Fruit fly (Drosophila melanogaster) Kc167 (cell line): Measurements from ENCODE around the gene cyst.

Source experiments
- Myc ChIP-seq: fragments of >200 bp; optimal IDR thresholded peaks from 2 replicates; lab custom pipeline; 2017; ENCODE audit warnings: missing external identifiers
- Sin3A ChIP-seq: fragments of >200 bp; optimal IDR thresholded peaks from 2 replicates; lab custom pipeline; 2018; ENCODE audit warnings: missing external identifiers
- h ChIP-seq: fragments of >200 bp; optimal IDR thresholded peaks from 3 replicates; lab custom pipeline; 2018; ENCODE audit warnings: missing external identifiers
- insv ChIP-seq: fragments of >200 bp; optimal IDR thresholded peaks from 3 replicates; lab custom pipeline; 2018; ENCODE audit warnings: missing external identifiers
- psq ChIP-seq: fragments of >200 bp; optimal IDR thresholded peaks from 2 replicates; lab custom pipeline; 2017; ENCODE audit warnings: missing external identifiers
- ttk ChIP-seq: sonication (Bioruptor generic); optimal IDR thresholded peaks from 2 replicates; lab custom pipeline; 2017; ENCODE audit warnings: missing external identifiers

cyst gene

dm6 chr2L:19459404-19459803 is 49.2 kb downstream of the cyst start:
- TF ChIP-seq h (lab: Kevin White, UChicago), result no peak
- no peak for TF ChIP-seq psq
- no peak for TF ChIP-seq ttk (lab: Kevin White, UChicago)
- no peak for TF ChIP-seq Myc (lab: Kevin White, UChicago)
- TF ChIP-seq Sin3A (lab: Kevin White, UChicago), result no peak
- TF ChIP-seq insv (lab: Kevin White, UChicago), result no peak

- no peak for TF ChIP-seq Myc (lab: Kevin White, UChicago)
- TF ChIP-seq Sin3A (lab: Kevin White, UChicago), result no peak
- TF ChIP-seq h (lab: Kevin White, UChicago), result no peak
- no peak for TF ChIP-seq insv (lab: Kevin White, UChicago)
- no peak for TF ChIP-seq psq
- no peak for TF ChIP-seq ttk (lab: Kevin White, UChicago)
Measured at dm6 chr2L:19457890-19458580, 50.5 kb downstream of the cyst start.

- TF ChIP-seq h (lab: Kevin White, UChicago), result no peak
Measured at dm6 chr2L:19455723-19456122, 52.8 kb downstream of the cyst start.

dm6 chr2L:19455209-19455608 is 53.4 kb downstream of the cyst start:
- TF ChIP-seq h (lab: Kevin White, UChicago) (no peak), Sin3A (lab: Kevin White, UChicago) (no peak), Myc (lab: Kevin White, UChicago) (no peak), psq (no peak), insv (lab: Kevin White, UChicago) (no peak)

dm6 chr2L:19454070-19454751 is 54.4 kb downstream of the cyst start, which contains the start of gene CG10026:
CG10026 (plus strand) TSS chr2L:19454256.
- TF ChIP-seq Myc (lab: Kevin White, UChicago) (no peak), insv (lab: Kevin White, UChicago) (no peak), Sin3A (lab: Kevin White, UChicago) (no peak), ttk (lab: Kevin White, UChicago) (no peak), h (lab: Kevin White, UChicago) (no peak), psq (no peak)

dm6 chr2L:19453381-19453780 is 55.2 kb downstream of the cyst start, which contains the start of gene Top2:
Top2 (minus strand) TSS chr2L:19453490.
- TF ChIP-seq ttk (lab: Kevin White, UChicago), result no peak
- no peak for TF ChIP-seq psq
- no peak for TF ChIP-seq insv (lab: Kevin White, UChicago)
- TF ChIP-seq Sin3A (lab: Kevin White, UChicago), result no peak
- no peak for TF ChIP-seq Myc (lab: Kevin White, UChicago)
- TF ChIP-seq h (lab: Kevin White, UChicago), result no peak

dm6 chr2L:19452535-19453317 is 55.8 kb downstream of the cyst start:
- TF ChIP-seq psq (no peak), Myc (lab: Kevin White, UChicago) (no peak), insv (lab: Kevin White, UChicago) (no peak), ttk (lab: Kevin White, UChicago) (no peak), h (lab: Kevin White, UChicago) (no peak), Sin3A (lab: Kevin White, UChicago) (no peak)
